Worm (Caenorhabditis elegans) whole organism, L3 larva: ENCODE measurements around the gene ttll-4.

Source experiments
- R02D3.7 ChIP-seq: fragments of 150-350 bp; optimal IDR thresholded peaks from 2 replicates; lab custom pipeline; 2014; ENCODE audit warnings: missing biosample characterization, missing genetic modification characterization
- ZK546.5 ChIP-seq: sonication (generic microtip); optimal IDR thresholded peaks from 2 replicates; lab custom pipeline; 2017; ENCODE audit warnings: missing biosample characterization, missing genetic modification characterization
- aly-2 ChIP-seq: fragments of 150-350 bp; optimal IDR thresholded peaks from 2 replicates; lab custom pipeline; 2014; ENCODE audit warnings: missing biosample characterization, missing genetic modification characterization
- ama-1 ChIP-seq: fragments of 150-350 bp; optimal IDR thresholded peaks from 2 replicates; lab custom pipeline; 2018
- ceh-16 ChIP-seq: sonication (generic microtip); optimal IDR thresholded peaks from 2 replicates; lab custom pipeline; 2017; ENCODE audit warnings: missing biosample characterization, missing genetic modification characterization
- ceh-28 ChIP-seq: fragments of 150-350 bp; optimal IDR thresholded peaks from 2 replicates; lab custom pipeline; 2014; ENCODE audit warnings: missing biosample characterization, missing genetic modification reagents, missing genetic modification characterization
- ceh-82 ChIP-seq: fragments of 150-350 bp; optimal IDR thresholded peaks from 2 replicates; lab custom pipeline; 2014; ENCODE audit warnings: missing biosample characterization, missing genetic modification characterization
- ceh-9 ChIP-seq: sonication (generic microtip); optimal IDR thresholded peaks from 2 replicates; lab custom pipeline; 2018; ENCODE audit warnings: missing biosample characterization, missing genetic modification characterization
- daf-12 ChIP-seq: fragments of 150-350 bp; optimal IDR thresholded peaks from 2 replicates; lab custom pipeline; 2014; ENCODE audit warnings: missing biosample characterization, missing genetic modification reagents, missing genetic modification characterization
- egl-27 ChIP-seq: sonication (generic microtip); optimal IDR thresholded peaks from 4 replicates; lab custom pipeline; 2017; ENCODE audit warnings: missing biosample characterization, missing genetic modification reagents, missing genetic modification characterization
- egl-5 ChIP-seq: fragments of 150-350 bp; optimal IDR thresholded peaks from 2 replicates; lab custom pipeline; 2017; ENCODE audit warnings: missing biosample characterization, missing genetic modification reagents, missing genetic modification characterization, inconsistent platforms
- elt-1 ChIP-seq: fragments of 150-350 bp; optimal IDR thresholded peaks from 2 replicates; lab custom pipeline; 2014; ENCODE audit warnings: missing biosample characterization, missing genetic modification characterization
- elt-2 ChIP-seq: sonication (generic microtip); optimal IDR thresholded peaks from 2 replicates; lab custom pipeline; 2016; ENCODE audit warnings: missing genetic modification reagents, mild to moderate bottlenecking, missing genetic modification characterization, missing compliant biosample characterization
- elt-3 ChIP-seq, 3 experiments: fragments of 150-350 bp in 1 of 3; sonication (generic microtip) in 2 of 3; optimal IDR thresholded peaks; 2 replicates in 2 of 3; 4 replicates in 1 of 3; lab custom pipeline; 2014 to 2017; ENCODE audit warnings: missing biosample characterization in 3 of 3, missing genetic modification characterization in 3 of 3
- fkh-10 ChIP-seq: sonication (generic microtip); optimal IDR thresholded peaks from 2 replicates; lab custom pipeline; 2017; ENCODE audit warnings: missing biosample characterization, missing genetic modification reagents, missing genetic modification characterization
- fkh-2 ChIP-seq: fragments of 150-350 bp; optimal IDR thresholded peaks from 2 replicates; lab custom pipeline; 2014; ENCODE audit warnings: missing biosample characterization, missing genetic modification reagents, missing genetic modification characterization
- fos-1 ChIP-seq: fragments of 150-350 bp; optimal IDR thresholded peaks from 2 replicates; lab custom pipeline; 2014; ENCODE audit warnings: missing biosample characterization, missing genetic modification characterization
- hmg-11 ChIP-seq: sonication (generic microtip); optimal IDR thresholded peaks from 2 replicates; lab custom pipeline; 2016; ENCODE audit warnings: missing genetic modification characterization, missing compliant biosample characterization
- jun-1 ChIP-seq: fragments of 150-350 bp; optimal IDR thresholded peaks from 2 replicates; lab custom pipeline; 2014; ENCODE audit warnings: missing biosample characterization, missing genetic modification reagents, missing genetic modification characterization
- lin-15B ChIP-seq: fragments of 150-350 bp; optimal IDR thresholded peaks from 2 replicates; lab custom pipeline; 2014; ENCODE audit warnings: missing biosample characterization, missing genetic modification characterization
- lin-39 ChIP-seq: fragments of 150-350 bp; optimal IDR thresholded peaks from 2 replicates; lab custom pipeline; 2018; ENCODE audit warnings: missing biosample characterization, missing genetic modification reagents, missing genetic modification characterization
- lsy-12 ChIP-seq: sonication (generic microtip); optimal IDR thresholded peaks from 2 replicates; lab custom pipeline; 2016; ENCODE audit warnings: mild to moderate bottlenecking, missing genetic modification characterization, missing compliant biosample characterization
- mdl-1 ChIP-seq: fragments of 150-350 bp; optimal IDR thresholded peaks from 2 replicates; lab custom pipeline; 2014; ENCODE audit warnings: missing biosample characterization, missing genetic modification characterization
- mml-1 ChIP-seq: fragments of 150-350 bp; sonication (generic microtip); optimal IDR thresholded peaks from 3 replicates; lab custom pipeline; 2014; ENCODE audit warnings: missing biosample characterization, missing genetic modification characterization
- nfya-1 ChIP-seq: sonication (generic microtip); optimal IDR thresholded peaks from 2 replicates; lab custom pipeline; 2017; ENCODE audit warnings: missing genetic modification characterization, mild to moderate bottlenecking, missing compliant biosample characterization, antibody characterized with exemption, moderate library complexity; ENCODE audit not compliant: insufficient read depth
- nhr-11 ChIP-seq: fragments of 150-350 bp; optimal IDR thresholded peaks from 2 replicates; lab custom pipeline; 2014; ENCODE audit warnings: missing biosample characterization, missing genetic modification characterization
- nhr-12 ChIP-seq: fragments of 150-350 bp; optimal IDR thresholded peaks from 2 replicates; lab custom pipeline; 2014; ENCODE audit warnings: missing biosample characterization, missing genetic modification characterization
- nhr-23 ChIP-seq: fragments of 150-350 bp; optimal IDR thresholded peaks from 2 replicates; lab custom pipeline; 2014; ENCODE audit warnings: missing biosample characterization, missing genetic modification reagents, missing genetic modification characterization
- nhr-237 ChIP-seq: fragments of 150-350 bp; optimal IDR thresholded peaks from 2 replicates; lab custom pipeline; 2014; ENCODE audit warnings: missing biosample characterization, missing genetic modification characterization
- nhr-25 ChIP-seq: sonication (generic microtip); optimal IDR thresholded peaks from 2 replicates; lab custom pipeline; 2017; ENCODE audit warnings: missing biosample characterization, missing genetic modification characterization
- nhr-28 ChIP-seq: fragments of 150-350 bp; optimal IDR thresholded peaks from 2 replicates; lab custom pipeline; 2014; ENCODE audit warnings: missing biosample characterization, missing genetic modification characterization
- nhr-43 ChIP-seq: sonication (generic microtip); optimal IDR thresholded peaks from 2 replicates; lab custom pipeline; 2016; ENCODE audit warnings: mild to moderate bottlenecking, missing genetic modification characterization, missing compliant biosample characterization; ENCODE audit not compliant: poor library complexity, severe bottlenecking
- nhr-67 ChIP-seq: fragments of 150-350 bp; optimal IDR thresholded peaks from 2 replicates; lab custom pipeline; 2014; ENCODE audit warnings: missing biosample characterization, missing genetic modification characterization
- nhr-77 ChIP-seq: fragments of 150-350 bp; optimal IDR thresholded peaks from 2 replicates; lab custom pipeline; 2014; ENCODE audit warnings: missing biosample characterization, missing genetic modification characterization
- pha-4 ChIP-seq: fragments of 150-350 bp; optimal IDR thresholded peaks from 2 replicates; lab custom pipeline; 2014; ENCODE audit warnings: missing biosample characterization, missing genetic modification reagents, missing genetic modification characterization
- pqm-1 ChIP-seq: fragments of 150-350 bp; optimal IDR thresholded peaks from 2 replicates; lab custom pipeline; 2017; ENCODE audit warnings: missing biosample characterization, missing genetic modification characterization, inconsistent platforms
- sea-2 ChIP-seq: fragments of 150-350 bp; sonication (generic microtip); optimal IDR thresholded peaks from 4 replicates; lab custom pipeline; 2014; ENCODE audit warnings: missing biosample characterization, missing genetic modification reagents, missing genetic modification characterization
- skn-1 ChIP-seq: fragments of 150-350 bp; optimal IDR thresholded peaks from 2 replicates; lab custom pipeline; 2014; ENCODE audit warnings: missing biosample characterization, missing genetic modification characterization
- snpc-4 ChIP-seq: fragments of 150-350 bp; optimal IDR thresholded peaks from 2 replicates; lab custom pipeline; 2014; ENCODE audit warnings: missing biosample characterization, missing genetic modification characterization
- tbx-2 ChIP-seq: sonication (generic microtip); optimal IDR thresholded peaks from 2 replicates; lab custom pipeline; 2016; ENCODE audit warnings: mild to moderate bottlenecking, missing genetic modification characterization, missing compliant biosample characterization
- unc-39 ChIP-seq: sonication (generic microtip); optimal IDR thresholded peaks from 4 replicates; lab custom pipeline; 2017; ENCODE audit warnings: missing biosample characterization, missing genetic modification characterization
- unc-62 ChIP-seq: fragments of 150-350 bp; sonication (generic microtip); optimal IDR thresholded peaks from 4 replicates; lab custom pipeline; 2014; ENCODE audit warnings: missing biosample characterization, missing genetic modification reagents, missing genetic modification characterization
- zag-1 ChIP-seq: fragments of 150-350 bp; optimal IDR thresholded peaks from 2 replicates; lab custom pipeline; 2014; ENCODE audit warnings: missing biosample characterization, missing genetic modification characterization
- ztf-4 ChIP-seq: fragments of 150-350 bp; optimal IDR thresholded peaks from 2 replicates; lab custom pipeline; 2014; ENCODE audit warnings: missing biosample characterization, missing genetic modification characterization

The ttll-4 gene

ce11 chrIII:10094538-10094937 lies 29.4 kb upstream of the ttll-4 start:
- TF ChIP-seq tbx-2 (tag; lab: Kevin White, UChicago) (peak; percentile 11), mdl-1 (no peak), nhr-23 (peak; percentile 55), lin-39 (peak; percentile 50), elt-3 (tag; optimal IDR thresholded peaks at IDR 0.05; lab: Kevin White, UChicago) (no peak), nhr-77 (no peak), lsy-12 (tag; lab: Kevin White, UChicago) (peak; percentile 52), egl-5 (tag; lab: Kevin White, UChicago) (peak; percentile 6), nfya-1 (tag; lab: Kevin White, UChicago) (peak; percentile 93), R02D3.7 (tag; lab: Kevin White, UChicago) (no peak), mml-1 (no peak), nhr-25 (tag; lab: Kevin White, UChicago) (peak; percentile 86), lin-15B (tag; lab: Kevin White, UChicago) (peak; percentile 51), jun-1 (tag; lab: Kevin White, UChicago) (no peak), nhr-43 (peak; percentile 63), fkh-2 (tag; lab: Kevin White, UChicago) (no peak), ztf-4 (tag; lab: Kevin White, UChicago) (no peak), nhr-11 (tag; lab: Kevin White, UChicago) (no peak), ama-1 (lab: Kevin White, UChicago) (no peak)

- TF ChIP-seq egl-27 (tag; lab: Kevin White, UChicago) (no peak), ama-1 (lab: Kevin White, UChicago) (peak; percentile 52), ZK546.5 (tag; lab: Kevin White, UChicago) (no peak), nfya-1 (tag; lab: Kevin White, UChicago) (peak; percentile 34), pha-4 (peak; percentile 47), nhr-25 (tag; lab: Kevin White, UChicago) (no peak), elt-2 (tag; lab: Kevin White, UChicago) (peak; percentile 33)
- TF ChIP-seq, all 47 proteins: peak for 4
Measured at ce11 chrIII:10095377-10095776, 28.6 kb upstream of the ttll-4 start.

- peak; percentile 83 for TF ChIP-seq lin-39
- no peak for TF ChIP-seq sea-2
- no peak for TF ChIP-seq ama-1 (lab: Kevin White, UChicago)
- TF ChIP-seq egl-5 (tag; lab: Kevin White, UChicago) = peak; percentile 80
- TF ChIP-seq fkh-10 (GFP tag; lab: Kevin White, UChicago) = no peak
- TF ChIP-seq hmg-11 (tag; lab: Kevin White, UChicago) = peak; percentile 99
- peak; percentile 80 for TF ChIP-seq nhr-77
- no peak for TF ChIP-seq nhr-237
- TF ChIP-seq jun-1 (tag; lab: Kevin White, UChicago) = peak; percentile 90
- TF ChIP-seq ZK546.5 (tag; lab: Kevin White, UChicago) = no peak
- TF ChIP-seq fos-1 = no peak
- TF ChIP-seq skn-1 = peak; percentile 62
- peak; percentile 52 for TF ChIP-seq snpc-4 (tag; lab: Kevin White, UChicago)
- TF ChIP-seq fkh-2 (tag; lab: Kevin White, UChicago) = no peak
- TF ChIP-seq zag-1 (tag; lab: Kevin White, UChicago) = peak; percentile 66
- TF ChIP-seq lsy-12 (tag; lab: Kevin White, UChicago) = peak; percentile 76
- peak; percentile 96 for TF ChIP-seq pha-4
- no peak for TF ChIP-seq ceh-9 (tag; lab: Kevin White, UChicago)
- TF ChIP-seq elt-1 (tag; lab: Kevin White, UChicago) = peak; percentile 54
- peak; percentile 96 for TF ChIP-seq mdl-1
- peak; percentile 90 for TF ChIP-seq nhr-25 (tag; lab: Kevin White, UChicago)
- peak; percentile 72 for TF ChIP-seq pqm-1 (tag; lab: Kevin White, UChicago)
- peak; percentile 96 for TF ChIP-seq unc-62
- TF ChIP-seq tbx-2 (tag; lab: Kevin White, UChicago) = peak; percentile 67
- no peak for TF ChIP-seq ceh-16 (tag; lab: Kevin White, UChicago)
- TF ChIP-seq nhr-23 = peak; percentile 79
- peak; percentile 78 for TF ChIP-seq elt-2 (tag; lab: Kevin White, UChicago)
- no peak for TF ChIP-seq nhr-28
- TF ChIP-seq aly-2 (tag; lab: Kevin White, UChicago) = no peak
- peak; percentile 99 for TF ChIP-seq nfya-1 (tag; lab: Kevin White, UChicago)
- TF ChIP-seq ceh-82 (tag; lab: Kevin White, UChicago) = peak; percentile 85
- TF ChIP-seq nhr-67 (tag; lab: Kevin White, UChicago) = no peak
- peak; percentile 16 for TF ChIP-seq nhr-11 (tag; lab: Kevin White, UChicago)
- TF ChIP-seq R02D3.7 (tag; lab: Kevin White, UChicago) = peak; percentile 77
- TF ChIP-seq nhr-43 = peak; percentile 77
- no peak for TF ChIP-seq nhr-12
- peak; percentile 47 for TF ChIP-seq egl-27 (tag; lab: Kevin White, UChicago)
- peak; percentile 95 for TF ChIP-seq ceh-28 (tag; lab: Kevin White, UChicago)
- no peak for TF ChIP-seq ztf-4 (tag; lab: Kevin White, UChicago)
- TF ChIP-seq unc-39 (tag; lab: Kevin White, UChicago) = no peak
- no peak for TF ChIP-seq daf-12 (tag; lab: Kevin White, UChicago)
- peak; percentile 76 for TF ChIP-seq lin-15B (tag; lab: Kevin White, UChicago)
- TF ChIP-seq, all 47 proteins: peak for 26
Measured at ce11 chrIII:10096525-10096972, 27.4 kb upstream of the ttll-4 start.
